Fruit fly (Drosophila melanogaster) whole organism, embryonic: ENCODE data around the gene bor.

ENCODE experiments used
- Aef1 ChIP-seq: fragments of 200-800 bp; sonication (Bioruptor generic); IDR thresholded peaks from 3 replicates; pipeline ENCODE4 v1.3.6; 2022; ENCODE audit warnings: missing biosample characterization, missing genetic modification characterization
- CG10267 ChIP-seq: fragments of 200-800 bp; sonication (Bioruptor generic); optimal IDR thresholded peaks from 2 replicates; lab custom pipeline; 2018; ENCODE audit warnings: missing biosample characterization, mild to moderate bottlenecking, missing genetic modification characterization, moderate library complexity
- CG10565 ChIP-seq: fragments of 200-800 bp; sonication (Bioruptor generic); optimal IDR thresholded peaks from 3 replicates; lab custom pipeline; 2016; ENCODE audit warnings: missing biosample characterization, mild to moderate bottlenecking, missing genetic modification characterization
- CG12155 ChIP-seq: fragments of 200-800 bp; sonication (Bioruptor generic); optimal IDR thresholded peaks from 3 replicates; lab custom pipeline; 2016; ENCODE audit warnings: missing biosample characterization, missing genetic modification characterization
- CG12391 ChIP-seq: fragments of 200-800 bp; sonication (Bioruptor generic); optimal IDR thresholded peaks from 3 replicates; lab custom pipeline; 2018; ENCODE audit warnings: missing biosample characterization, mild to moderate bottlenecking, missing genetic modification characterization, moderate library complexity
- CG12769 ChIP-seq: fragments of 200-800 bp; sonication (Bioruptor generic); optimal IDR thresholded peaks from 2 replicates; lab custom pipeline; 2019; ENCODE audit warnings: missing biosample characterization, mild to moderate bottlenecking, missing genetic modification characterization, moderate library complexity
- CG13123 ChIP-seq: fragments of 200-800 bp; sonication (Bioruptor generic); optimal IDR thresholded peaks from 2 replicates; lab custom pipeline; 2016; ENCODE audit warnings: missing biosample characterization, missing genetic modification characterization
- CG1603 ChIP-seq: fragments of 200-800 bp; sonication (Bioruptor generic); optimal IDR thresholded peaks from 2 replicates; lab custom pipeline; 2019; ENCODE audit warnings: missing biosample characterization, mild to moderate bottlenecking, missing genetic modification characterization, moderate library complexity
- CG1647 ChIP-seq: fragments of 200-800 bp; sonication (Bioruptor generic); optimal IDR thresholded peaks from 3 replicates; lab custom pipeline; 2016; ENCODE audit warnings: missing biosample characterization, missing genetic modification characterization
- CG17186 ChIP-seq: fragments of 200-800 bp; sonication (Bioruptor generic); optimal IDR thresholded peaks from 3 replicates; lab custom pipeline; 2017; ENCODE audit warnings: missing biosample characterization, missing genetic modification reagents, missing genetic modification characterization
- CG17385 ChIP-seq: fragments of 200-800 bp; sonication (Bioruptor generic); optimal IDR thresholded peaks from 3 replicates; lab custom pipeline; 2018; ENCODE audit warnings: missing biosample characterization, mild to moderate bottlenecking, missing genetic modification characterization
- CG17829 ChIP-seq: fragments of 200-800 bp; optimal IDR thresholded peaks from 2 replicates; lab custom pipeline; 2019; ENCODE audit warnings: missing biosample characterization, mild to moderate bottlenecking, missing genetic modification characterization, moderate library complexity
- CG18476 ChIP-seq: fragments of 200-800 bp; sonication (Bioruptor generic); optimal IDR thresholded peaks from 2 replicates; lab custom pipeline; 2016; ENCODE audit warnings: missing biosample characterization, mild to moderate bottlenecking, missing genetic modification characterization
- CG3163 ChIP-seq: fragments of 200-800 bp; sonication (Bioruptor generic); optimal IDR thresholded peaks from 3 replicates; lab custom pipeline; 2016; ENCODE audit warnings: missing biosample characterization, missing genetic modification characterization
- CG4707 ChIP-seq: fragments of 200-800 bp; sonication (Bioruptor generic); optimal IDR thresholded peaks from 2 replicates; lab custom pipeline; 2018; ENCODE audit warnings: missing biosample characterization, mild to moderate bottlenecking, missing genetic modification characterization, moderate library complexity
- CG6175 ChIP-seq: fragments of 200-800 bp; sonication (Bioruptor generic); IDR thresholded peaks from 3 replicates; pipeline ENCODE4 v1.3.6; 2022; ENCODE audit warnings: missing biosample characterization, missing genetic modification characterization
- CG6791 ChIP-seq: fragments of 200-800 bp; sonication (Bioruptor generic); IDR thresholded peaks from 3 replicates; pipeline ENCODE4 v1.3.6; 2022; ENCODE audit warnings: missing biosample characterization, missing genetic modification characterization; ENCODE audit not compliant: partially characterized antibody
- CG7372 ChIP-seq: fragments of 200-800 bp; sonication (Bioruptor generic); IDR thresholded peaks from 2 replicates; pipeline ENCODE4 v1.3.6; 2022; ENCODE audit warnings: missing biosample characterization, missing genetic modification characterization
- CG7928 ChIP-seq: fragments of 200-800 bp; sonication (Bioruptor generic); optimal IDR thresholded peaks from 2 replicates; lab custom pipeline; 2017; ENCODE audit warnings: missing biosample characterization, mild to moderate bottlenecking, missing genetic modification characterization
- CG9437 ChIP-seq: fragments of 200-800 bp; sonication (Bioruptor generic); optimal IDR thresholded peaks from 2 replicates; lab custom pipeline; 2018; ENCODE audit warnings: missing biosample characterization, mild to moderate bottlenecking, missing genetic modification characterization
- D ChIP-seq, 2 experiments: fragments of 200-800 bp in 1 of 2; fragments of >200 bp in 1 of 2; sonication (Bioruptor generic) in 1 of 2; optimal IDR thresholded peaks; 2 replicates in 1 of 2; 3 replicates in 1 of 2; lab custom pipeline; 2017; ENCODE audit warnings: mild to moderate bottlenecking in 1 of 2, missing biosample characterization in 1 of 2, missing genetic modification characterization in 1 of 2, missing genetic modification reagents in 1 of 2
- D19A ChIP-seq: fragments of 200-800 bp; optimal IDR thresholded peaks from 3 replicates; lab custom pipeline; 2019; ENCODE audit warnings: missing biosample characterization, mild to moderate bottlenecking, missing genetic modification characterization, moderate library complexity
- D19B ChIP-seq: fragments of 200-800 bp; sonication (Bioruptor generic); optimal IDR thresholded peaks from 2 replicates; lab custom pipeline; 2017; ENCODE audit warnings: missing biosample characterization, mild to moderate bottlenecking, missing genetic modification characterization
- Dll ChIP-seq: fragments of 200-800 bp; sonication (Bioruptor generic); IDR thresholded peaks from 4 replicates; pipeline ENCODE4 v1.3.6; 2022; ENCODE audit warnings: missing biosample characterization, missing genetic modification characterization; ENCODE audit not compliant: partially characterized antibody
- HLH54F ChIP-seq: fragments of 200-800 bp; sonication (Bioruptor generic); optimal IDR thresholded peaks from 3 replicates; lab custom pipeline; 2016; ENCODE audit warnings: missing biosample characterization, missing genetic modification characterization
- Nf-YB ChIP-seq: fragments of 200-800 bp; sonication (Bioruptor generic); optimal IDR thresholded peaks from 3 replicates; lab custom pipeline; 2019; ENCODE audit warnings: missing biosample characterization, mild to moderate bottlenecking, missing genetic modification characterization, moderate library complexity
- Pdp1 ChIP-seq, 2 experiments: fragments of 200-800 bp; sonication (Bioruptor generic); optimal IDR thresholded peaks; 3 replicates each; lab custom pipeline; 2016; ENCODE audit warnings: missing biosample characterization in 2 of 2, missing genetic modification characterization in 2 of 2, mild to moderate bottlenecking in 1 of 2, moderate library complexity in 1 of 2
- Rx ChIP-seq: fragments of 200-800 bp; sonication (Bioruptor generic); IDR thresholded peaks from 2 replicates; pipeline ENCODE4 v1.3.6; 2022; ENCODE audit warnings: missing biosample characterization, missing genetic modification characterization
- Scr ChIP-seq: fragments of 200-800 bp; sonication (Bioruptor generic); IDR thresholded peaks from 2 replicates; pipeline ENCODE4 v1.3.6; 2022; ENCODE audit warnings: missing biosample characterization, missing genetic modification characterization; ENCODE audit not compliant: partially characterized antibody
- Xrp1 ChIP-seq: fragments of 200-800 bp; sonication (Bioruptor generic); IDR thresholded peaks from 2 replicates; pipeline ENCODE4 v1.3.6; 2022; ENCODE audit warnings: missing biosample characterization, missing genetic modification characterization
- cad ChIP-seq: fragments of >200 bp; optimal IDR thresholded peaks from 2 replicates; lab custom pipeline; 2017; ENCODE audit warnings: missing biosample characterization, missing genetic modification characterization
- cato ChIP-seq: fragments of 200-800 bp; sonication (Bioruptor generic); optimal IDR thresholded peaks from 2 replicates; lab custom pipeline; 2016; ENCODE audit warnings: missing biosample characterization, missing genetic modification characterization, borderline replicate concordance
- chinmo ChIP-seq: fragments of 200-800 bp; sonication (Bioruptor generic); IDR thresholded peaks from 4 replicates; pipeline ENCODE4 v1.3.6; 2022; ENCODE audit warnings: missing biosample characterization, missing genetic modification characterization; ENCODE audit not compliant: partially characterized antibody
- chm ChIP-seq: fragments of 200-800 bp; sonication (Bioruptor generic); IDR thresholded peaks from 2 replicates; pipeline ENCODE4 v1.3.6; 2022; ENCODE audit warnings: missing biosample characterization, missing genetic modification characterization
- crol ChIP-seq: fragments of 200-800 bp; sonication (Bioruptor generic); IDR thresholded peaks from 2 replicates; pipeline ENCODE4 v1.3.6; 2022; ENCODE audit warnings: missing biosample characterization, missing genetic modification characterization
- danr ChIP-seq: fragments of 200-800 bp; sonication (Bioruptor generic); IDR thresholded peaks from 2 replicates; pipeline ENCODE4 v1.3.6; 2022; ENCODE audit warnings: missing biosample characterization, missing genetic modification characterization
- dpn ChIP-seq, 2 experiments: fragments of 200-800 bp; sonication (Bioruptor generic); optimal IDR thresholded peaks; 3 replicates each; lab custom pipeline; 2016; ENCODE audit warnings: missing biosample characterization in 2 of 2, missing genetic modification characterization in 2 of 2
- ems ChIP-seq: fragments of 200-800 bp; sonication (Bioruptor generic); optimal IDR thresholded peaks from 3 replicates; lab custom pipeline; 2016; ENCODE audit warnings: missing biosample characterization, missing genetic modification characterization
- knrl ChIP-seq: fragments of 200-800 bp; sonication (Bioruptor generic); IDR thresholded peaks from 3 replicates; pipeline ENCODE4 v1.3.6; 2022; ENCODE audit warnings: missing biosample characterization, missing genetic modification characterization; ENCODE audit not compliant: partially characterized antibody
- lbe ChIP-seq: fragments of 200-800 bp; sonication (Bioruptor generic); optimal IDR thresholded peaks from 2 replicates; lab custom pipeline; 2016; ENCODE audit warnings: missing biosample characterization, mild to moderate bottlenecking, missing genetic modification characterization
- pfk ChIP-seq: fragments of 200-800 bp; sonication (Bioruptor generic); optimal IDR thresholded peaks from 2 replicates; lab custom pipeline; 2018; ENCODE audit warnings: missing biosample characterization, mild to moderate bottlenecking, missing genetic modification characterization, moderate library complexity
- phol ChIP-seq: fragments of 200-800 bp; sonication (Bioruptor generic); optimal IDR thresholded peaks from 3 replicates; lab custom pipeline; 2018; ENCODE audit warnings: missing biosample characterization, mild to moderate bottlenecking, missing genetic modification characterization, moderate library complexity
- salm ChIP-seq: fragments of 200-800 bp; sonication (Bioruptor generic); optimal IDR thresholded peaks from 2 replicates; lab custom pipeline; 2018; ENCODE audit warnings: missing biosample characterization, mild to moderate bottlenecking, missing genetic modification characterization
- sens ChIP-seq: fragments of 200-800 bp; sonication (Bioruptor generic); peaks from one replicate; lab custom pipeline; 2016; ENCODE audit warnings: missing biosample characterization, missing genetic modification characterization
- sima ChIP-seq: fragments of 200-800 bp; sonication (Bioruptor generic); optimal IDR thresholded peaks from 2 replicates; lab custom pipeline; 2016; ENCODE audit warnings: missing biosample characterization, missing genetic modification characterization
- so ChIP-seq: fragments of 200-800 bp; sonication (Bioruptor generic); IDR thresholded peaks from 3 replicates; pipeline ENCODE4 v1.3.6; 2022; ENCODE audit warnings: missing biosample characterization, missing genetic modification characterization
- sr ChIP-seq: fragments of 200-800 bp; sonication (Bioruptor generic); IDR thresholded peaks from 3 replicates; pipeline ENCODE4 v1.3.6; 2022; ENCODE audit warnings: missing biosample characterization, missing genetic modification characterization
- sug ChIP-seq: fragments of 200-800 bp; optimal IDR thresholded peaks from 2 replicates; lab custom pipeline; 2019; ENCODE audit warnings: missing biosample characterization, mild to moderate bottlenecking, missing genetic modification characterization, moderate library complexity

bor gene

dm6 chr3R:16284901-16285300 lies 21.0 kb upstream of the bor start (continued):
- TF ChIP-seq CG12155 (GFP tag; lab: Kevin White, UChicago) = peak; percentile 78
- 0 out of 4 replicates have a peak, but pooled peaks have one; percentile 15 for TF ChIP-seq Dll (GFP tag; lab: Robert Waterston, UW)
- no peak for TF ChIP-seq lbe (GFP tag; lab: Kevin White, UChicago)
- TF ChIP-seq sug = peak; percentile 40
- TF ChIP-seq cato (GFP tag; lab: Kevin White, UChicago) = no peak
- TF ChIP-seq CG7372 = no peak
- TF ChIP-seq chinmo (GFP tag; lab: Robert Waterston, UW) = 0 out of 4 replicates have a peak, but pooled peaks have one; percentile 63
- no peak for TF ChIP-seq danr (GFP tag; lab: Robert Waterston, UW)
- no peak for TF ChIP-seq D19B (GFP tag; lab: Kevin White, UChicago)
- no peak for TF ChIP-seq Rx (GFP tag; lab: Robert Waterston, UW)
- TF ChIP-seq CG6791 (GFP tag; lab: Robert Waterston, UW) = no peak
- TF ChIP-seq CG7928 = no peak
- peak; percentile 27 for TF ChIP-seq CG12769
- TF ChIP-seq CG12391 (tag; lab: Kevin White, UChicago) = no peak
- no peak for TF ChIP-seq CG10267 (tag; lab: Kevin White, UChicago)
- peak; percentile 26 for TF ChIP-seq CG4707 (GFP tag; lab: Kevin White, UChicago)
- no peak for TF ChIP-seq Scr
- TF ChIP-seq CG17186 (GFP tag; lab: Kevin White, UChicago) = no peak
- TF ChIP-seq crol (GFP tag; lab: Robert Waterston, UW) = peak; percentile 71
- no peak for TF ChIP-seq CG9437 (GFP tag; lab: Kevin White, UChicago)
- TF ChIP-seq ems (GFP tag; lab: Kevin White, UChicago) = no peak
- TF ChIP-seq chm = no peak
- TF ChIP-seq so (GFP tag; lab: Robert Waterston, UW) = no peak
- TF ChIP-seq Pdp1 (GFP tag; optimal IDR thresholded peaks at IDR 0.05; lab: Kevin White, UChicago) = peak in 1 of 2 experiments; percentile 9
- no peak for TF ChIP-seq Aef1 (GFP tag; lab: Robert Waterston, UW)
- no peak for TF ChIP-seq sima (GFP tag; lab: Kevin White, UChicago)
- no peak for TF ChIP-seq HLH54F (GFP tag; lab: Kevin White, UChicago)
- no peak for TF ChIP-seq CG6175 (GFP tag; lab: Robert Waterston, UW)
- no peak for TF ChIP-seq CG13123 (GFP tag; lab: Kevin White, UChicago)
- no peak for TF ChIP-seq cad (GFP tag; lab: Kevin White, UChicago)

- TF ChIP-seq phol = peak; percentile 3
- 0 out of 2 replicates have a peak, but pooled peaks have one; percentile 7 for TF ChIP-seq Xrp1 (GFP tag; lab: Robert Waterston, UW)
- no peak for TF ChIP-seq CG1603 (tag; lab: Kevin White, UChicago)
- TF ChIP-seq salm (tag; lab: Kevin White, UChicago) = no peak
- no peak for TF ChIP-seq D (optimal IDR thresholded peaks at IDR 0.05; lab: Kevin White, UChicago)
- peak; percentile 11 for TF ChIP-seq D (GFP tag; optimal IDR thresholded peaks at IDR 0.05; lab: Kevin White, UChicago)
- peak; percentile 60 for TF ChIP-seq sens
- TF ChIP-seq D19A (tag; lab: Kevin White, UChicago) = peak; percentile 61
These were observed 20.6 kb upstream of the bor start for dm6 chr3R:16284481-16284880.

dm6 chr3R:16282080-16282690 lies 18.3 kb upstream of the bor start:
- TF ChIP-seq CG17385 (GFP tag; lab: Kevin White, UChicago) = peak; percentile 81
- no peak for TF ChIP-seq knrl (GFP tag; lab: Robert Waterston, UW)
- peak; percentile 1 for TF ChIP-seq CG18476 (GFP tag; lab: Kevin White, UChicago)
- TF ChIP-seq CG1647 (GFP tag; lab: Kevin White, UChicago) = no peak
- no peak for TF ChIP-seq CG10565 (GFP tag; lab: Kevin White, UChicago)
- TF ChIP-seq Nf-YB = no peak
- peak in 1 of 2 experiments; percentile 7 for TF ChIP-seq dpn (GFP tag; optimal IDR thresholded peaks at IDR 0.05; lab: Kevin White, UChicago)
- TF ChIP-seq pfk (GFP tag; lab: Kevin White, UChicago) = peak; percentile 43
- no peak for TF ChIP-seq sima (GFP tag; lab: Kevin White, UChicago)
- TF ChIP-seq sr (GFP tag; lab: Robert Waterston, UW) = peak; percentile 28; the same call in 1 of the 3 replicates
- TF ChIP-seq CG3163 (GFP tag; lab: Kevin White, UChicago) = peak; percentile 1
- peak; percentile 20 for TF ChIP-seq CG17829 (tag; lab: Kevin White, UChicago)
